Fruit fly (Drosophila melanogaster) whole organism, embryonic: ENCODE data around the gene CG7945.
A peak's percentile ranks its signal among the peaks of the same experiment; 100 is the strongest.

Experiments
- BtbVII ChIP-seq: fragments of 200-800 bp; sonication (Bioruptor generic); optimal IDR thresholded peaks from 3 replicates; lab custom pipeline; 2017; ENCODE audit warnings: missing biosample characterization, mild to moderate bottlenecking, missing genetic modification characterization
- CG13894 ChIP-seq: fragments of 200-800 bp; sonication (Bioruptor generic); optimal IDR thresholded peaks from 3 replicates; lab custom pipeline; 2018; ENCODE audit warnings: missing biosample characterization, mild to moderate bottlenecking, missing genetic modification characterization, moderate library complexity
- CG14014 ChIP-seq: fragments of 200-800 bp; sonication (Bioruptor generic); IDR thresholded peaks from 2 replicates; pipeline ENCODE4 v1.3.6; 2022; ENCODE audit warnings: missing biosample characterization, missing genetic modification characterization
- CG14667 ChIP-seq: fragments of 200-800 bp; sonication (Bioruptor generic); IDR thresholded peaks from 2 replicates; pipeline ENCODE4 v1.3.6; 2022; ENCODE audit warnings: missing biosample characterization, missing genetic modification characterization
- CG15011 ChIP-seq: fragments of 200-800 bp; sonication (Bioruptor generic); optimal IDR thresholded peaks from 3 replicates; lab custom pipeline; 2018; ENCODE audit warnings: missing biosample characterization, mild to moderate bottlenecking, missing genetic modification characterization
- CG15269 ChIP-seq: fragments of 200-800 bp; sonication (Bioruptor generic); optimal IDR thresholded peaks from 2 replicates; lab custom pipeline; 2018; ENCODE audit warnings: missing biosample characterization, mild to moderate bottlenecking, missing genetic modification characterization, moderate library complexity
- CG17385 ChIP-seq: fragments of 200-800 bp; sonication (Bioruptor generic); optimal IDR thresholded peaks from 3 replicates; lab custom pipeline; 2018; ENCODE audit warnings: missing biosample characterization, mild to moderate bottlenecking, missing genetic modification characterization
- CG1832 ChIP-seq: fragments of 200-800 bp; sonication (Bioruptor generic); optimal IDR thresholded peaks from 2 replicates; lab custom pipeline; 2017; ENCODE audit warnings: missing biosample characterization, mild to moderate bottlenecking, missing genetic modification characterization, inconsistent platforms
- CG31224 ChIP-seq: fragments of 200-800 bp; sonication (Bioruptor generic); IDR thresholded peaks from 2 replicates; pipeline ENCODE4 v1.3.6; 2022; ENCODE audit warnings: missing biosample characterization, missing genetic modification characterization
- CG3163 ChIP-seq: fragments of 200-800 bp; sonication (Bioruptor generic); optimal IDR thresholded peaks from 3 replicates; lab custom pipeline; 2016; ENCODE audit warnings: missing biosample characterization, missing genetic modification characterization
- CG34224 ChIP-seq: fragments of 200-800 bp; sonication (Bioruptor generic); IDR thresholded peaks from 3 replicates; pipeline ENCODE4 v1.3.6; 2022; ENCODE audit warnings: missing biosample characterization, missing genetic modification characterization; ENCODE audit not compliant: partially characterized antibody
- CG34376 ChIP-seq: fragments of 200-800 bp; sonication (Bioruptor generic); optimal IDR thresholded peaks from 2 replicates; lab custom pipeline; 2018; ENCODE audit warnings: missing biosample characterization, mild to moderate bottlenecking, missing genetic modification characterization
- CG4360 ChIP-seq: fragments of 200-800 bp; sonication (Bioruptor generic); IDR thresholded peaks from 2 replicates; pipeline ENCODE4 v1.3.6; 2022; ENCODE audit warnings: missing biosample characterization, missing genetic modification characterization
- CG6765 ChIP-seq: fragments of 200-800 bp; sonication (Bioruptor generic); optimal IDR thresholded peaks from 3 replicates; lab custom pipeline; 2017; ENCODE audit warnings: missing biosample characterization, mild to moderate bottlenecking, missing genetic modification characterization
- CG8290 ChIP-seq, 3 experiments: fragments of 200-800 bp; sonication (Bioruptor generic); optimal IDR thresholded peaks; 2 replicates each; lab custom pipeline; 2016 to 2019; ENCODE audit warnings: missing biosample characterization in 3 of 3, missing genetic modification characterization in 3 of 3, mild to moderate bottlenecking in 2 of 3, moderate library complexity in 1 of 3
- CG9437 ChIP-seq: fragments of 200-800 bp; sonication (Bioruptor generic); optimal IDR thresholded peaks from 2 replicates; lab custom pipeline; 2018; ENCODE audit warnings: missing biosample characterization, mild to moderate bottlenecking, missing genetic modification characterization
- CHES-1-like ChIP-seq: fragments of 200-800 bp; sonication (Bioruptor generic); optimal IDR thresholded peaks from 2 replicates; lab custom pipeline; 2016; ENCODE audit warnings: missing biosample characterization, missing genetic modification characterization
- Dll ChIP-seq: fragments of 200-800 bp; sonication (Bioruptor generic); IDR thresholded peaks from 4 replicates; pipeline ENCODE4 v1.3.6; 2022; ENCODE audit warnings: missing biosample characterization, missing genetic modification characterization; ENCODE audit not compliant: partially characterized antibody
- Hey ChIP-seq: fragments of 200-800 bp; sonication (Bioruptor generic); optimal IDR thresholded peaks from 3 replicates; lab custom pipeline; 2018; ENCODE audit warnings: missing biosample characterization, mild to moderate bottlenecking, missing genetic modification characterization
- Hr78 ChIP-seq, 2 experiments: fragments of 200-800 bp in 1 of 2; fragments of >200 bp in 1 of 2; sonication (Bioruptor generic) in 1 of 2; optimal IDR thresholded peaks; 2 replicates each; lab custom pipeline; 2017 to 2019; ENCODE audit warnings: missing biosample characterization in 2 of 2, missing genetic modification characterization in 2 of 2, mild to moderate bottlenecking in 1 of 2, moderate library complexity in 1 of 2
- Lim3 ChIP-seq: fragments of 200-800 bp; sonication (Bioruptor generic); IDR thresholded peaks from 2 replicates; pipeline ENCODE4 v1.3.6; 2022; ENCODE audit warnings: missing biosample characterization, missing genetic modification characterization
- Nf-YB ChIP-seq: fragments of 200-800 bp; sonication (Bioruptor generic); optimal IDR thresholded peaks from 3 replicates; lab custom pipeline; 2019; ENCODE audit warnings: missing biosample characterization, mild to moderate bottlenecking, missing genetic modification characterization, moderate library complexity
- Ptx1 ChIP-seq: fragments of 200-800 bp; sonication (Bioruptor generic); IDR thresholded peaks from 2 replicates; pipeline ENCODE4 v1.3.6; 2022; ENCODE audit warnings: missing biosample characterization, missing genetic modification characterization
- Trl ChIP-seq, 3 experiments: fragments of >200 bp in 2 of 3; fragments of 200-800 bp in 1 of 3; sonication (Bioruptor generic) in 1 of 3; optimal IDR thresholded peaks; 2 replicates in 1 of 3; 3 replicates in 2 of 3; lab custom pipeline; 2016 to 2017; ENCODE audit warnings: missing biosample characterization in 1 of 3, missing genetic modification characterization in 1 of 3
- cad ChIP-seq: fragments of >200 bp; optimal IDR thresholded peaks from 2 replicates; lab custom pipeline; 2017; ENCODE audit warnings: missing biosample characterization, missing genetic modification characterization
- chinmo ChIP-seq: fragments of 200-800 bp; sonication (Bioruptor generic); IDR thresholded peaks from 4 replicates; pipeline ENCODE4 v1.3.6; 2022; ENCODE audit warnings: missing biosample characterization, missing genetic modification characterization; ENCODE audit not compliant: partially characterized antibody
- chm ChIP-seq: fragments of 200-800 bp; sonication (Bioruptor generic); IDR thresholded peaks from 2 replicates; pipeline ENCODE4 v1.3.6; 2022; ENCODE audit warnings: missing biosample characterization, missing genetic modification characterization
- crp ChIP-seq, 2 experiments: fragments of 200-800 bp; sonication (Bioruptor generic); optimal IDR thresholded peaks; 2 replicates in 1 of 2; 3 replicates in 1 of 2; lab custom pipeline; 2017; ENCODE audit warnings: missing biosample characterization in 2 of 2, missing genetic modification characterization in 2 of 2, mild to moderate bottlenecking in 1 of 2, moderate library complexity in 1 of 2
- da ChIP-seq: fragments of 200-800 bp; sonication (Bioruptor generic); optimal IDR thresholded peaks from 2 replicates; lab custom pipeline; 2016; ENCODE audit warnings: missing biosample characterization, missing genetic modification characterization
- dati ChIP-seq: fragments of 200-800 bp; sonication (Bioruptor generic); IDR thresholded peaks from 2 replicates; pipeline ENCODE4 v1.3.6; 2022; ENCODE audit warnings: missing biosample characterization, missing genetic modification characterization
- dm ChIP-seq: fragments of 200-800 bp; sonication (Bioruptor generic); optimal IDR thresholded peaks from 3 replicates; lab custom pipeline; 2016; ENCODE audit warnings: missing biosample characterization, missing genetic modification characterization
- fd3F ChIP-seq: fragments of 200-800 bp; sonication (Bioruptor generic); optimal IDR thresholded peaks from 2 replicates; lab custom pipeline; 2018; ENCODE audit warnings: missing biosample characterization, mild to moderate bottlenecking, missing genetic modification characterization, moderate library complexity
- gcm ChIP-seq: fragments of 200-800 bp; sonication (Bioruptor generic); optimal IDR thresholded peaks from 2 replicates; lab custom pipeline; 2019; ENCODE audit warnings: missing biosample characterization, mild to moderate bottlenecking, missing genetic modification characterization, moderate library complexity
- hbn ChIP-seq: fragments of 200-800 bp; sonication (Bioruptor generic); IDR thresholded peaks from 2 replicates; pipeline ENCODE4 v1.3.6; 2022; ENCODE audit warnings: missing biosample characterization, missing genetic modification characterization; ENCODE audit not compliant: partially characterized antibody
- her ChIP-seq: fragments of 200-800 bp; sonication (Bioruptor generic); optimal IDR thresholded peaks from 2 replicates; lab custom pipeline; 2016; ENCODE audit warnings: missing biosample characterization, missing genetic modification characterization
- hkb ChIP-seq, 2 experiments: fragments of 200-800 bp in 1 of 2; fragments of >200 bp in 1 of 2; sonication (Bioruptor generic) in 1 of 2; IDR thresholded peaks in 1 of 2; optimal IDR thresholded peaks in 1 of 2; 2 replicates each; pipeline versions ENCODE4 v1.3.6 to Lab custom; 2017 to 2022; ENCODE audit warnings: missing biosample characterization in 1 of 2, missing genetic modification characterization in 1 of 2
- lab ChIP-seq: fragments of 200-800 bp; sonication (Bioruptor generic); optimal IDR thresholded peaks from 3 replicates; lab custom pipeline; 2017; ENCODE audit warnings: missing biosample characterization, missing genetic modification characterization, mild to moderate bottlenecking, moderate library complexity, missing genetic modification reagents
- mam ChIP-seq: fragments of 200-800 bp; sonication (Bioruptor generic); optimal IDR thresholded peaks from 3 replicates; lab custom pipeline; 2016; ENCODE audit warnings: missing biosample characterization, missing genetic modification characterization
- pan ChIP-seq, 4 experiments: fragments of >200 bp in 3 of 4; fragments of 200-800 bp in 1 of 4; sonication (Bioruptor generic) in 1 of 4; optimal IDR thresholded peaks in 3 of 4; IDR thresholded peaks in 1 of 4; 2 replicates each; pipeline versions ENCODE4 v1.3.6 to Lab custom; 2017 to 2022; ENCODE audit warnings: missing biosample characterization in 2 of 4, missing genetic modification characterization in 2 of 4, mixed read lengths in 1 of 4
- slbo ChIP-seq: fragments of 200-800 bp; sonication (Bioruptor generic); IDR thresholded peaks from 2 replicates; pipeline ENCODE4 v1.3.6; 2022; ENCODE audit warnings: missing biosample characterization, missing genetic modification characterization
- sna ChIP-seq: fragments of 200-800 bp; sonication (Bioruptor generic); IDR thresholded peaks from 2 replicates; pipeline ENCODE4 v1.3.6; 2022; ENCODE audit warnings: missing biosample characterization, missing genetic modification characterization; ENCODE audit not compliant: partially characterized antibody
- sqz ChIP-seq: fragments of 200-800 bp; sonication (Bioruptor generic); optimal IDR thresholded peaks from 3 replicates; lab custom pipeline; 2018; ENCODE audit warnings: missing biosample characterization, mild to moderate bottlenecking, missing genetic modification characterization
- tna ChIP-seq: fragments of 200-800 bp; sonication (Bioruptor generic); IDR thresholded peaks from 2 replicates; pipeline ENCODE4 v1.3.6; 2022; ENCODE audit warnings: missing biosample characterization, missing genetic modification characterization; ENCODE audit not compliant: partially characterized antibody
- unc-4 ChIP-seq: fragments of 200-800 bp; sonication (Bioruptor generic); IDR thresholded peaks from 2 replicates; pipeline ENCODE4 v1.3.6; 2022; ENCODE audit warnings: missing biosample characterization, missing genetic modification characterization; ENCODE audit not compliant: partially characterized antibody

The CG7945 gene

dm6 chr3L:15514814-15515495, 9.0 kb downstream of the CG7945 start (continued):
- TF ChIP-seq sqz (GFP tag; lab: Kevin White, UChicago) = no peak
- TF ChIP-seq chm (GFP tag; lab: Robert Waterston, UW) = no peak
- no peak for TF ChIP-seq CG34224
- no peak for TF ChIP-seq cad
- TF ChIP-seq hkb (optimal IDR thresholded peaks at IDR 0.05; lab: Kevin White, UChicago) = no peak
- TF ChIP-seq hkb (GFP tag; IDR thresholded peaks at IDR 0.05; lab: Robert Waterston, UW) = peak; percentile 10; the same call in 1 of the 2 replicates
- TF ChIP-seq Nf-YB = no peak
- peak; percentile 81 for TF ChIP-seq CG4360 (GFP tag; lab: Robert Waterston, UW)
- peak; percentile 91 for TF ChIP-seq CG17385 (GFP tag; lab: Kevin White, UChicago)
- no peak for TF ChIP-seq dati (GFP tag; lab: Robert Waterston, UW)
- peak; percentile 4; the same call in 2 of the 4 replicates for TF ChIP-seq chinmo (GFP tag; lab: Robert Waterston, UW)
- TF ChIP-seq CG34376 (GFP tag; lab: Kevin White, UChicago) = peak; percentile 19
- peak; percentile 17 for TF ChIP-seq CG6765 (GFP tag; lab: Kevin White, UChicago)
- TF ChIP-seq CG15269 (tag; lab: Kevin White, UChicago) = no peak
- no peak for TF ChIP-seq mam
- TF ChIP-seq, all 482 proteins: peak for 20

DNA sequence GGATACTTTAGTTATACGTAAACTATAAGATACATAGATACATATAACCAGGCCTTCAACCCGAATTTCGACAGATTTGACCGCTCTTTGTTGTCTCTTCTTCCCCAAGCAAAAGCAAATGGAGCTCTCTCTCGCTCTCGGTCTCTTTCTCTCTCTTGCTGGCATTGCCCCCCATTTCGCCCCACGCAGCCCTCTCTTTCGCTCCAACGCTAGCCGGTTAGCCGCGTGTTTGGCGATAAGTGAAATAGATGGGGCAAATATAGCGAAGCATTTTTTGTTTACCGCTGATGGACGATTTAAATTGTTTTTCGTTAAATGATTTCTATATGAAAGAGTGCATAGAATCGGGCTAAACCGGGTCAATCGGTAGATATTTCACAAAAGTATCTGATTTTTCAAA, 9.5 kb downstream of the CG7945 start:
- TF ChIP-seq CG15011 (GFP tag; lab: Kevin White, UChicago) = no peak
- peak; percentile 40; the same call in 1 of the 2 replicates for TF ChIP-seq unc-4
- TF ChIP-seq crp (GFP tag; optimal IDR thresholded peaks at IDR 0.05; lab: Kevin White, UChicago) = peak in 1 of 2 experiments; percentile 20
- TF ChIP-seq her (GFP tag; lab: Kevin White, UChicago) = peak; percentile 35
- peak; percentile 60 for TF ChIP-seq CHES-1-like (GFP tag; lab: Kevin White, UChicago)
- TF ChIP-seq chinmo (GFP tag; lab: Robert Waterston, UW) = peak; percentile 82; the same call in 3 of the 4 replicates
- peak; percentile 94 to 97 for TF ChIP-seq Trl (optimal IDR thresholded peaks at IDR 0.05; lab: Kevin White, UChicago)
- TF ChIP-seq Trl (GFP tag; optimal IDR thresholded peaks at IDR 0.05; lab: Kevin White, UChicago) = peak; percentile 17
- no peak for TF ChIP-seq BtbVII (GFP tag; lab: Kevin White, UChicago)
- no peak for TF ChIP-seq gcm (GFP tag; lab: Kevin White, UChicago)
- no peak for TF ChIP-seq da (GFP tag; lab: Kevin White, UChicago)
- TF ChIP-seq CG9437 (GFP tag; lab: Kevin White, UChicago) = peak; percentile 32
- TF ChIP-seq Ptx1 (GFP tag; lab: Robert Waterston, UW) = no peak
- no peak for TF ChIP-seq pan (optimal IDR thresholded peaks at IDR 0.05; lab: Kevin White, UChicago)
- no peak for TF ChIP-seq pan (GFP tag; optimal IDR thresholded peaks at IDR 0.05 in 1 of 2, IDR thresholded peaks at IDR 0.05 in 1 of 2)
- peak; percentile 20; the same call in 1 of the 2 replicates for TF ChIP-seq CG14014
- no peak for TF ChIP-seq CG14667 (GFP tag; lab: Robert Waterston, UW)
- peak; percentile 61 for TF ChIP-seq Dll (GFP tag; lab: Robert Waterston, UW)
- TF ChIP-seq lab (GFP tag; lab: Kevin White, UChicago) = peak; percentile 49
- peak; percentile 88 for TF ChIP-seq CG3163 (GFP tag; lab: Kevin White, UChicago)
- TF ChIP-seq dm = peak; percentile 17
- TF ChIP-seq hbn (GFP tag; lab: Robert Waterston, UW) = peak; percentile 25; the same call in 1 of the 2 replicates
- TF ChIP-seq Lim3 (GFP tag; lab: Robert Waterston, UW) = no peak
- peak in 1 of 2 experiments; percentile 1 for TF ChIP-seq Hr78 (GFP tag; optimal IDR thresholded peaks at IDR 0.05; lab: Kevin White, UChicago)
- TF ChIP-seq chm (GFP tag; lab: Robert Waterston, UW) = peak; percentile 22; the same call in 1 of the 2 replicates
- TF ChIP-seq CG13894 (tag; lab: Kevin White, UChicago) = peak; percentile 92
- TF ChIP-seq Hey = peak; percentile 78
- TF ChIP-seq fd3F (GFP tag; lab: Kevin White, UChicago) = no peak
- TF ChIP-seq slbo (GFP tag; lab: Robert Waterston, UW) = no peak
- peak; percentile 11; the same call in 1 of the 2 replicates for TF ChIP-seq tna
- TF ChIP-seq CG31224 (GFP tag; lab: Robert Waterston, UW) = no peak
- peak; percentile 82 for TF ChIP-seq CG1832 (GFP tag; lab: Kevin White, UChicago)
- TF ChIP-seq CG8290 (GFP tag; optimal IDR thresholded peaks at IDR 0.05; lab: Kevin White, UChicago) = peak; percentile 6
- peak in 1 of 2 experiments; percentile 19 for TF ChIP-seq CG8290 (tag; optimal IDR thresholded peaks at IDR 0.05; lab: Kevin White, UChicago)
- peak; percentile 38; the same call in 1 of the 2 replicates for TF ChIP-seq sna (GFP tag; lab: Robert Waterston, UW)
